Worm (Caenorhabditis elegans) whole organism, L2 larva: Measurements from ENCODE around the gene F26A1.4.

Experiments
- ZK546.5 ChIP-seq: sonication (generic microtip); optimal IDR thresholded peaks from 2 replicates; lab custom pipeline; 2017; ENCODE audit warnings: missing biosample characterization, missing genetic modification characterization
- lin-39 ChIP-seq: fragments of 150-350 bp; optimal IDR thresholded peaks from 2 replicates; lab custom pipeline; 2014; ENCODE audit warnings: missing biosample characterization, missing genetic modification reagents, missing genetic modification characterization
- skn-1 ChIP-seq: sonication (generic microtip); optimal IDR thresholded peaks from 2 replicates; lab custom pipeline; 2017; ENCODE audit warnings: missing biosample characterization, missing genetic modification characterization
- sma-3 ChIP-seq: sonication (generic microtip); optimal IDR thresholded peaks from 2 replicates; lab custom pipeline; 2016; ENCODE audit warnings: missing genetic modification reagents, missing genetic modification characterization, missing compliant biosample characterization

DNA sequence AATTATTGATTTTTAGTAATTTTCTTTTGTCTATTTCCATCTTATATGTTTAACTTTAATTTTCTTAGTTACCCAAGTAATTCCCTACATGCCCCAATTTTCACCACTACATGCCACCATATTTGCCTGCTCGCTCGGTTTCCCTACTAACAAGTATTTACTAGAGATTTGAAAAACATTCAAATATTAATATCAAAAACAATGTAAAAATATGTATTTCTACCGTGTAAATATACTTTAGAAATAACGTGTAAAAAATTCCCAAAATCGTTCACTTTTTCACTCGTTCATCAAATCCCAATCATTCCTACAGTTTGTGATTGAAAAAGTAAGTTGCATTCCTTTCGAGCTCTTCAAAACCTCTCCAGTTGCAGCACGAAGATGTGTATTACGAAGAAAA lies 9.3 kb downstream of the F26A1.4 start, which contains the start of gene F26A1.3:
- TF ChIP-seq skn-1 (tag; lab: Kevin White, UChicago) (no peak), sma-3 (GFP tag; lab: Kevin White, UChicago) (no peak), lin-39 (tag; lab: Kevin White, UChicago) (no peak), ZK546.5 (no peak)
